Worm (Caenorhabditis elegans) whole organism, midembryonic: Measurements from ENCODE around the gene clh-5.

Experiments used
- cog-1 ChIP-seq: sonication (generic microtip); optimal IDR thresholded peaks from 2 replicates; lab custom pipeline; 2016; ENCODE audit warnings: missing genetic modification characterization, missing compliant biosample characterization
- flt-1 ChIP-seq: fragments of 200-800 bp; sonication (Bioruptor generic); IDR thresholded peaks from 2 replicates; pipeline ENCODE4 v1.3.6; 2022; ENCODE audit warnings: missing genetic modification characterization, missing compliant biosample characterization
- klf-2 ChIP-seq: fragments of 200-800 bp; sonication (Bioruptor generic); conservative IDR thresholded peaks from 2 replicates; pipeline ENCODE4 v1.3.6; 2022; ENCODE audit warnings: missing genetic modification reagents, missing genetic modification characterization, missing compliant biosample characterization
- ref-1 ChIP-seq: fragments of 200-800 bp; sonication (Bioruptor generic); conservative IDR thresholded peaks from 2 replicates; pipeline ENCODE4 v1.3.6; 2022; ENCODE audit warnings: missing genetic modification reagents, missing genetic modification characterization, missing compliant biosample characterization
- tab-1 ChIP-seq: fragments of 200-800 bp; sonication (Bioruptor generic); IDR thresholded peaks from 2 replicates; pipeline ENCODE4 v1.3.6; 2022; ENCODE audit warnings: missing genetic modification characterization, missing compliant biosample characterization
- ztf-23 ChIP-seq: fragments of 200-800 bp; sonication (Bioruptor generic); IDR thresholded peaks from 2 replicates; pipeline ENCODE4 v1.3.6; 2022; ENCODE audit warnings: missing genetic modification reagents, missing genetic modification characterization, missing compliant biosample characterization
- ztf-29 ChIP-seq: fragments of 200-800 bp; sonication (Bioruptor generic); IDR thresholded peaks from 2 replicates; pipeline ENCODE4 v1.3.6; 2022; ENCODE audit warnings: missing genetic modification reagents, missing genetic modification characterization, missing compliant biosample characterization

- TF ChIP-seq ztf-23 (GFP tag; lab: Robert Waterston, UW) = 0 out of 2 replicates have a peak, but pooled peaks have one; percentile 53
- no peak for TF ChIP-seq klf-2 (GFP tag; lab: Robert Waterston, UW)
- peak; percentile 69; the same call in 1 of the 2 replicates for TF ChIP-seq flt-1 (GFP tag; lab: Robert Waterston, UW)
- TF ChIP-seq ref-1 (GFP tag; lab: Robert Waterston, UW) = no peak
- peak; percentile 18 for TF ChIP-seq cog-1 (tag; lab: Kevin White, UChicago)
- no peak for TF ChIP-seq ztf-29 (GFP tag; lab: Robert Waterston, UW)
- no peak for TF ChIP-seq tab-1 (GFP tag; lab: Robert Waterston, UW)
Measured at ce11 chrII:9054604-9055003, 43.8 kb downstream of the clh-5 start, which contains the start of gene chmp-7.
